Worm (Caenorhabditis elegans) whole organism, L4/young adult: Measurements from ENCODE around the gene pgl-2.

ENCODE experiments used
- W03F9.2 ChIP-seq: fragments of 150-350 bp; optimal IDR thresholded peaks from 2 replicates; lab custom pipeline; 2014; ENCODE audit warnings: missing biosample characterization, missing genetic modification characterization
- him-1 ChIP-seq: sonication (generic microtip); optimal IDR thresholded peaks from 2 replicates; lab custom pipeline; 2016; ENCODE audit warnings: missing genotype, missing genetic modification reagents, missing genetic modification characterization, missing compliant biosample characterization

DNA sequence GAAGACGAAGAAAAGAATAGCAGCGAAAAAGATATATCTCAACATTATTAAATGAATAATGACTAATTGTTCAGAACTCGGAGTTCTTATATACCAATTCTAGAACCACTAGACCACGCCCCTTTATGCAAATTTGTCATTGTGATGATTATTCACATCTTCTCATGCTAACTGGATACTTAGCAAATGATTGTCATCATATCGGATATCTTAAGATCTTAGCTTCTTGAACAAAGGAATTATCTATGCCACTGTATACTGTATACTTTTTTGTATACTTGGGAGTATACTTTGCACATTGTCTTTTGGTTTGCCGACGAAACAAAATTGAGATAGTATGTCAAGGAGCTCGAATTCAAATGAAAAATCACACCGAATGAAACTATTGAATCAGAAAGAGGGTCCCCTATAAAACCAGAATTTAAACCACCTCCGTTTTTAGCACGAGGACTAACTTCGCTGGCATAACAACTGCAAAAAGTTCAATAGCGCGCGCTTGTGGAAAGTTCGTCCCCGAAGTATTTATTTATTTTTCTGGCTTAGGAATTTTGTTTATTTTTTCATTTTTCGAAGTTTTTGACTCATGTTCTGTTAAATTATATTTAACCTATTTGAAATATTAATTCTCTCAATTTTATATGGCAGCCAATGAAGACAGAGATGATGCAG is 25.2 kb upstream of the pgl-2 start, which contains the start of the genes sdz-1 and vps-33.1:
- TF ChIP-seq him-1 (no peak), W03F9.2 (no peak)
